In the genomic region with DNA sequence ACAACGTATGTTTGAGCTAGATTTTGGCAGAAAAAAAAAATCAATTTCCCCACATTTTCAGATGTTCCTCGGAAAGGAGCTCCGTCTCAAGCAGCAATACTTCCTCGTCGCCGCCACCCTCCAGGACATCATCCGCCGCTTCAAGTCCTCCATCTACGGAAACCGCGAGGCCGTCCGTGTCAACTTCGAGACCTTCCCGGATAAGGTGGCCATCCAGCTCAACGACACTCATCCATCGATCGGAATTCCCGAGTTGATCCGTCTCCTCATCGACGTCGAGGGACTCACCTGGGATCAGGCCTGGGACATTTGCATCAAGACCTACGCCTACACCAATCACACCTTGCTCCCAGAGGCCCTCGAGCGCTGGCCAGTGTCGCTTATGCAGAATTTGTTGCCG, we compare ENCODE assay signal across 2 worm cellular contexts.
A peak's percentile ranks its signal among the peaks of the same experiment; 100 is the strongest.
TF ChIP-seq lines count a peak whose summit lies in the region.

No protein-coding gene starts in this region.

TF ChIP-seq in whole organism, L4 larva, 104 proteins besides CTCF, POLR2A, EP300 and RAD21:
- no peak for TF ChIP-seq nhr-41 (GFP tag; IDR thresholded peaks at IDR 0.05; lab: Robert Waterston, UW)
- peak; percentile 77 for TF ChIP-seq set-16 (GFP tag; IDR thresholded peaks at IDR 0.05; lab: Robert Waterston, UW)

TF ChIP-seq in whole organism, young adult, 124 proteins besides CTCF, POLR2A, EP300 and RAD21:
- TF ChIP-seq ekl-4 (GFP tag; IDR thresholded peaks at IDR 0.05; lab: Robert Waterston, UW) (no peak), zfh-2 (GFP tag; conservative IDR thresholded peaks at IDR 0.05; lab: Robert Waterston, UW) (peak; percentile 59; the same call in 1 of the 2 replicates)
